Worm (Caenorhabditis elegans): ENCODE results near the gene T28B11.1.

DNA sequence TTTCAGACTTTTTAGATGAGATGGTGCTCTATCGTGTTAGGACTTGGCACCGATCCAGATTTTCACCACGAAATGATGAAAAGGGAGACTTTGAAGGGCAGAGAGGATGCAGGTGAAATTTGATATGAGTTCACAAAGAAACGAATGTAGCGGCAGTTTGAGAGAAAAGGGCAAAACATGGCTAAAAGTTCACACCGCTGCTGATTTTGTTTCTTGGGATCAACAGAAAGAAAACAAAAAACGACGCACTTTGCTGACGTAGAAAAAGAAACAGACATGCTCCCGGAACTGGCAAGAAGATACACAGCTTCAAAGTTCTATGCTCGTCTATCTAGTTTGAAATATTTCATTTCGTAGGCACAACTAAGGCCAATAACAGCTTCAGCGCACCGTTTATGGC is 8.6 kb downstream of the T28B11.1 start:
- TF ChIP-seq nhr-2 (tag; optimal IDR thresholded peaks at IDR 0.05) (no peak), nhr-237 (tag; optimal IDR thresholded peaks at IDR 0.05) (no peak), elt-1 (tag; optimal IDR thresholded peaks at IDR 0.05; ENCODE audit: borderline replicate concordance, insufficient read depth) (no peak), lsy-2 (tag; optimal IDR thresholded peaks at IDR 0.05) (no peak), blmp-1 (tag; optimal IDR thresholded peaks at IDR 0.05) (no peak), ztf-11 (tag; optimal IDR thresholded peaks at IDR 0.05) (no peak), unc-39 (tag; optimal IDR thresholded peaks at IDR 0.05) (no peak), nhr-12 (tag; optimal IDR thresholded peaks at IDR 0.05) (no peak), nhr-76 (tag; optimal IDR thresholded peaks at IDR 0.05) (no peak), tbx-8 (GFP tag; optimal IDR thresholded peaks at IDR 0.05) (no peak), pha-4 (tag; optimal IDR thresholded peaks at IDR 0.05) (no peak)

All from whole organism, mixed stage, embryonic.